Fruit fly (Drosophila melanogaster): ENCODE measurements around the gene CG8379.

CG8379 gene

dm6 chr3R:8808518-8808921 lies 15.7 kb upstream of the CG8379 start:
- no peak for TF ChIP-seq pan (optimal IDR thresholded peaks at IDR 0.05)
- TF ChIP-seq HLH106 (tag; optimal IDR thresholded peaks at IDR 0.05), result peak; percentile 63
- TF ChIP-seq jim (GFP tag; optimal IDR thresholded peaks at IDR 0.05), result no peak
- TF ChIP-seq lola (GFP tag; optimal IDR thresholded peaks at IDR 0.05), result no peak
- TF ChIP-seq dmrt93B (GFP tag; optimal IDR thresholded peaks at IDR 0.05), result no peak
- no peak for TF ChIP-seq Abd-B (GFP tag; optimal IDR thresholded peaks at IDR 0.05)
- TF ChIP-seq Dif (GFP tag; optimal IDR thresholded peaks at IDR 0.05; ENCODE audit: partially characterized antibody), result no peak
- TF ChIP-seq Dfd (GFP tag; optimal IDR thresholded peaks at IDR 0.05), result no peak
- no peak for TF ChIP-seq CG32264 (GFP tag; optimal IDR thresholded peaks at IDR 0.05)
- TF ChIP-seq ey (GFP tag; optimal IDR thresholded peaks at IDR 0.05), result peak; percentile 57
- TF ChIP-seq Mio (GFP tag; optimal IDR thresholded peaks at IDR 0.05), result no peak
- peak; percentile 29 for TF ChIP-seq br (GFP tag; optimal IDR thresholded peaks at IDR 0.05)
- TF ChIP-seq dsf (GFP tag; optimal IDR thresholded peaks at IDR 0.05; ENCODE audit: borderline replicate concordance), result no peak
- peak; percentile 69 for TF ChIP-seq fru (GFP tag; optimal IDR thresholded peaks at IDR 0.05)
- TF ChIP-seq Rel (GFP tag; optimal IDR thresholded peaks at IDR 0.05), result peak; percentile 1
- no peak for TF ChIP-seq Rel (tag; optimal IDR thresholded peaks at IDR 0.05)
- no peak for TF ChIP-seq CG9705 (GFP tag; optimal IDR thresholded peaks at IDR 0.05)
- no peak for TF ChIP-seq CrebA (GFP tag; optimal IDR thresholded peaks at IDR 0.05; ENCODE audit: borderline replicate concordance)
- peak; percentile 52 for TF ChIP-seq woc (GFP tag; optimal IDR thresholded peaks at IDR 0.05)
- peak; percentile 12 for TF ChIP-seq sage (GFP tag; optimal IDR thresholded peaks at IDR 0.05)
- no peak for TF ChIP-seq N (GFP tag; optimal IDR thresholded peaks at IDR 0.05)
- no peak for TF ChIP-seq Hr78 (GFP tag; optimal IDR thresholded peaks at IDR 0.05)
- no peak for TF ChIP-seq GATAd (GFP tag; optimal IDR thresholded peaks at IDR 0.05)
- no peak for TF ChIP-seq Vsx2 (GFP tag; optimal IDR thresholded peaks at IDR 0.05; ENCODE audit: partially characterized antibody)
- TF ChIP-seq psq (GFP tag; optimal IDR thresholded peaks at IDR 0.05), result peak; percentile 16
- peak; percentile 73 for TF ChIP-seq Sp1 (GFP tag; optimal IDR thresholded peaks at IDR 0.05)
- TF ChIP-seq brk (GFP tag; optimal IDR thresholded peaks at IDR 0.05), result peak; percentile 70
- peak; percentile 72 for TF ChIP-seq rgr (GFP tag; optimal IDR thresholded peaks at IDR 0.05)
- peak; percentile 53 for TF ChIP-seq sv (GFP tag; optimal IDR thresholded peaks at IDR 0.05)
- TF ChIP-seq OdsH (GFP tag; optimal IDR thresholded peaks at IDR 0.05), result peak; percentile 61
- peak; percentile 24 for TF ChIP-seq Jra (GFP tag; optimal IDR thresholded peaks at IDR 0.05)
- no peak for TF ChIP-seq dl (GFP tag; optimal IDR thresholded peaks at IDR 0.05; ENCODE audit: insufficient read depth in 1 of 2, partially characterized antibody in 2 of 2)
- TF ChIP-seq foxo (GFP tag; optimal IDR thresholded peaks at IDR 0.05), result peak in 1 of 2 experiments; percentile 72
- no peak for TF ChIP-seq tai (GFP tag; optimal IDR thresholded peaks at IDR 0.05)
- no peak for TF ChIP-seq Myc (optimal IDR thresholded peaks at IDR 0.05)
- peak; percentile 63 for TF ChIP-seq h (GFP tag; optimal IDR thresholded peaks at IDR 0.05)
- no peak for TF ChIP-seq usp (GFP tag; optimal IDR thresholded peaks at IDR 0.05)
- TF ChIP-seq Hr83 (GFP tag; optimal IDR thresholded peaks at IDR 0.05; ENCODE audit: poor library complexity, severe bottlenecking), result no peak
- peak; percentile 5 for TF ChIP-seq Hnf4 (GFP tag; optimal IDR thresholded peaks at IDR 0.05)

DNA sequence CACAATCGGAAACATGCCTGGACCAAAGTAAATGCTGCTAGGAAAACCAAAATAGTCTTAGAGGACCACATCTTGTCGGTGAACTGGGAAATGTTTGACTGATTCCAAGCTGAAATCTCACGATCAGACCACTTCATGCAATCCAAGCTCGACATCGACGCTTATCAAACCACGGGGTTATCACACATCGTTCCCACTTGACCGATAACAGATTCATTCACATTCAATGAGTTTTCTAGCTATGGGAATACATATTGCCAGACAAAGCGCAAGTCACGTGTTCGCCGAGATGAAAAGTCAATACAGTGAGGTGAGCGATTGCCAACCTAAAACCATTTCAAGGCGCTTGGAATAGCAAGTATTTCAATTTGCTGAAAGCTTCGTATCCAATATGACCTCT lies 14.5 kb upstream of the CG8379 start:
- TF ChIP-seq Rel (GFP tag; optimal IDR thresholded peaks at IDR 0.05), result no peak
- TF ChIP-seq Rel (tag; optimal IDR thresholded peaks at IDR 0.05), result peak; percentile 74
- TF ChIP-seq br (GFP tag; optimal IDR thresholded peaks at IDR 0.05), result no peak

DNA sequence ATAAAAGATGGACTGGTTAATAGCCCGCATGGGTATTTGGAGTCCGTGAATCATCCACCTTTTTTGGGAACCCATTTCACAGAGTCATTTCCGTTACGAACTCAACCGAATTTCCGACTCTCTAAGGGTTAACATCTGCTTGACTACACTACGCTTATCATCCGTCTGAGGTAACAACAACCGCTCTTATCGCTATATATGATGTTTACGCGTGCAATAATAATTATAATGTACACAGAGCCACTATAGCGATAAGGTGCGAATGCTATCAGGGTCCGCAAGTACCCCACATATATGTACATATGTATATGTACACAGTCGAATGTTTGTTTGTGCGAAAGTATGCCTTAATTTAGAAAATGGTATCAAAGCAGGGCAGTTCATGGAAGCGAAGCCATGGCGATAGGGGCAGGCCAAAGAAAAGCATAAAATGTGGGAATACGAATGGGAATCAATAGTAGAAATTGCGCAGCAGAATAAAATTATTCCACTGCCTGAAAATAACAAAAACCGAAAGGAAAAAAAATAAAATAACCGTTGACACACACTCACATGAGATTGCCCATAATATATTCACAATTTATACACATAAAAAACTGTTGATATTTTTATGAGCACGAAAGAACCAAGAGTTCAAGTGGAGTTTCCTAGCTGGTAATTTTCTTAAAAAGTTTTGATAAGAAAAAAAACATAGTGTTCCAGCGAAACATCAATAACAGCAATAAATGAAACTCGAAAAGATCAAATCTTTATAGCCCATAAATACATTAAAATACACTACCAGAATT lies 13.6 kb upstream of the CG8379 start:
- TF ChIP-seq jim (GFP tag; optimal IDR thresholded peaks at IDR 0.05) (no peak), Vsx2 (GFP tag; optimal IDR thresholded peaks at IDR 0.05; ENCODE audit: partially characterized antibody) (no peak), CG32264 (GFP tag; optimal IDR thresholded peaks at IDR 0.05) (peak; percentile 49), Dif (GFP tag; optimal IDR thresholded peaks at IDR 0.05; ENCODE audit: partially characterized antibody) (no peak), Dfd (GFP tag; optimal IDR thresholded peaks at IDR 0.05) (no peak), Hnf4 (GFP tag; optimal IDR thresholded peaks at IDR 0.05) (peak; percentile 92), fru (GFP tag; optimal IDR thresholded peaks at IDR 0.05) (no peak), CrebA (GFP tag; optimal IDR thresholded peaks at IDR 0.05; ENCODE audit: borderline replicate concordance) (no peak), CG9705 (GFP tag; optimal IDR thresholded peaks at IDR 0.05) (no peak), psq (GFP tag; optimal IDR thresholded peaks at IDR 0.05) (peak; percentile 69), foxo (GFP tag; optimal IDR thresholded peaks at IDR 0.05) (peak in 1 of 2 experiments; percentile 68), sv (GFP tag; optimal IDR thresholded peaks at IDR 0.05) (no peak), Sp1 (GFP tag; optimal IDR thresholded peaks at IDR 0.05) (peak; percentile 65), dmrt93B (GFP tag; optimal IDR thresholded peaks at IDR 0.05) (no peak), dl (GFP tag; optimal IDR thresholded peaks at IDR 0.05; ENCODE audit: insufficient read depth in 1 of 2, partially characterized antibody in 2 of 2) (peak in 1 of 2 experiments; percentile 38), Jra (GFP tag; optimal IDR thresholded peaks at IDR 0.05) (peak; percentile 88), tai (GFP tag; optimal IDR thresholded peaks at IDR 0.05) (no peak), usp (GFP tag; optimal IDR thresholded peaks at IDR 0.05) (no peak), ey (GFP tag; optimal IDR thresholded peaks at IDR 0.05) (peak; percentile 42), h (GFP tag; optimal IDR thresholded peaks at IDR 0.05) (peak; percentile 92), Abd-B (GFP tag; optimal IDR thresholded peaks at IDR 0.05) (no peak), Hr78 (GFP tag; optimal IDR thresholded peaks at IDR 0.05) (no peak), brk (GFP tag; optimal IDR thresholded peaks at IDR 0.05) (peak; percentile 90), N (GFP tag; optimal IDR thresholded peaks at IDR 0.05) (no peak), pan (optimal IDR thresholded peaks at IDR 0.05) (no peak), woc (GFP tag; optimal IDR thresholded peaks at IDR 0.05) (no peak), OdsH (GFP tag; optimal IDR thresholded peaks at IDR 0.05) (peak; percentile 82), Myc (optimal IDR thresholded peaks at IDR 0.05) (no peak), GATAd (GFP tag; optimal IDR thresholded peaks at IDR 0.05) (no peak), Mio (GFP tag; optimal IDR thresholded peaks at IDR 0.05) (peak; percentile 25), HLH106 (tag; optimal IDR thresholded peaks at IDR 0.05) (peak; percentile 32), Rel (GFP tag; optimal IDR thresholded peaks at IDR 0.05) (no peak), Rel (tag; optimal IDR thresholded peaks at IDR 0.05) (peak; percentile 75), rgr (GFP tag; optimal IDR thresholded peaks at IDR 0.05) (peak; percentile 89), br (GFP tag; optimal IDR thresholded peaks at IDR 0.05) (peak; percentile 85), dsf (GFP tag; optimal IDR thresholded peaks at IDR 0.05; ENCODE audit: borderline replicate concordance) (peak; percentile 61)
